Fruit fly (Drosophila melanogaster): Measurements from ENCODE around the gene Npc2e.

Npc2e gene

dm6 chr3R:10081469-10082111 is 28.5 kb downstream of the Npc2e start:
- TF ChIP-seq CG8089 (GFP tag; optimal IDR thresholded peaks at IDR 0.05): no peak
- TF ChIP-seq ab (GFP tag; optimal IDR thresholded peaks at IDR 0.05): no peak
- TF ChIP-seq CG10431 (GFP tag; optimal IDR thresholded peaks at IDR 0.05): no peak
- no peak for TF ChIP-seq ems (GFP tag; optimal IDR thresholded peaks at IDR 0.05)
- TF ChIP-seq lola (GFP tag; optimal IDR thresholded peaks at IDR 0.05): no peak
- no peak for TF ChIP-seq CG10565 (GFP tag; optimal IDR thresholded peaks at IDR 0.05)
- no peak for TF ChIP-seq Hmr (GFP tag; optimal IDR thresholded peaks at IDR 0.05)
- no peak for TF ChIP-seq grn (GFP tag; optimal IDR thresholded peaks at IDR 0.05)
- TF ChIP-seq Oaz (GFP tag; IDR thresholded peaks at IDR 0.05): no peak
- TF ChIP-seq CG14441 (GFP tag; IDR thresholded peaks at IDR 0.05): no peak
- no peak for TF ChIP-seq CG7745 (tag; optimal IDR thresholded peaks at IDR 0.05)
- TF ChIP-seq seq (GFP tag; IDR thresholded peaks at IDR 0.05): no peak
- TF ChIP-seq CG15696 (tag; optimal IDR thresholded peaks at IDR 0.05): no peak
- no peak for TF ChIP-seq Blimp-1 (GFP tag; optimal IDR thresholded peaks at IDR 0.05)
- no peak for TF ChIP-seq unpg (GFP tag; optimal IDR thresholded peaks at IDR 0.05)
- TF ChIP-seq CG16813 (GFP tag; IDR thresholded peaks at IDR 0.05; ENCODE audit: partially characterized antibody): no peak
- no peak for TF ChIP-seq dpn (GFP tag; optimal IDR thresholded peaks at IDR 0.05)
- TF ChIP-seq pan (optimal IDR thresholded peaks at IDR 0.05): no peak
- no peak for TF ChIP-seq pan (GFP tag; optimal IDR thresholded peaks at IDR 0.05 in 1 of 2, IDR thresholded peaks at IDR 0.05 in 1 of 2)
- no peak for TF ChIP-seq Asciz (GFP tag; optimal IDR thresholded peaks at IDR 0.05)
- TF ChIP-seq cg (GFP tag; optimal IDR thresholded peaks at IDR 0.05): peak; percentile 36
- no peak for TF ChIP-seq CG9437 (GFP tag; optimal IDR thresholded peaks at IDR 0.05)
- no peak for TF ChIP-seq ttk (GFP tag; IDR thresholded peaks at IDR 0.05)
- TF ChIP-seq CG17359 (tag; optimal IDR thresholded peaks at IDR 0.05): no peak
- no peak for TF ChIP-seq CG7786 (GFP tag; optimal IDR thresholded peaks at IDR 0.05)
- TF ChIP-seq CG11723 (GFP tag; optimal IDR thresholded peaks at IDR 0.05): no peak
- no peak for TF ChIP-seq CG17328 (GFP tag; IDR thresholded peaks at IDR 0.05)
- TF ChIP-seq CG31388 (GFP tag; optimal IDR thresholded peaks at IDR 0.05): no peak
- TF ChIP-seq gsb-n (tag; optimal IDR thresholded peaks at IDR 0.05): no peak
- no peak for TF ChIP-seq CTCF (GFP tag; optimal IDR thresholded peaks at IDR 0.05)
- no peak for TF ChIP-seq CG10462 (GFP tag; optimal IDR thresholded peaks at IDR 0.05)
- no peak for TF ChIP-seq Antp (GFP tag; optimal IDR thresholded peaks at IDR 0.05)
- TF ChIP-seq CG3838 (GFP tag; optimal IDR thresholded peaks at IDR 0.05): no peak
- TF ChIP-seq Hr39 (optimal IDR thresholded peaks at IDR 0.05): no peak
- 0 out of 2 replicates have a peak, but pooled peaks have one; percentile 16 for TF ChIP-seq HLH3B (GFP tag; IDR thresholded peaks at IDR 0.05)
- TF ChIP-seq Ptx1 (GFP tag; IDR thresholded peaks at IDR 0.05): no peak
- no peak for TF ChIP-seq Sry-β (GFP tag; optimal IDR thresholded peaks at IDR 0.05)
- TF ChIP-seq CG2199 (GFP tag; IDR thresholded peaks at IDR 0.05): no peak
- no peak for TF ChIP-seq Aef1 (GFP tag; IDR thresholded peaks at IDR 0.05)
- no peak for TF ChIP-seq CG7357 (GFP tag; IDR thresholded peaks at IDR 0.05)
- no peak for TF ChIP-seq CrebB (tag; optimal IDR thresholded peaks at IDR 0.05)
- TF ChIP-seq CG9817 (tag; optimal IDR thresholded peaks at IDR 0.05): no peak
- TF ChIP-seq zf30C (GFP tag; optimal IDR thresholded peaks at IDR 0.05): no peak
- TF ChIP-seq CG17829 (tag; optimal IDR thresholded peaks at IDR 0.05): no peak
- no peak for TF ChIP-seq fd96Cb (tag; optimal IDR thresholded peaks at IDR 0.05)
- TF ChIP-seq CG33213 (GFP tag; optimal IDR thresholded peaks at IDR 0.05): no peak
- no peak for TF ChIP-seq Atf-2 (GFP tag; optimal IDR thresholded peaks at IDR 0.05)
- no peak for TF ChIP-seq Opbp (GFP tag; IDR thresholded peaks at IDR 0.05; ENCODE audit: partially characterized antibody)
- no peak for TF ChIP-seq crp (GFP tag; optimal IDR thresholded peaks at IDR 0.05)
- no peak for TF ChIP-seq Jarid2 (GFP tag; optimal IDR thresholded peaks at IDR 0.05)
- no peak for TF ChIP-seq CG15073 (GFP tag; optimal IDR thresholded peaks at IDR 0.05)
- no peak for TF ChIP-seq CG13624 (GFP tag; optimal IDR thresholded peaks at IDR 0.05)
